Fruit fly (Drosophila melanogaster) whole organism, embryonic: ENCODE results near the gene pod1.

ENCODE experiments used
- ATbp ChIP-seq: fragments of 200-800 bp; sonication (Bioruptor generic); optimal IDR thresholded peaks from 2 replicates; lab custom pipeline; 2017; ENCODE audit warnings: missing biosample characterization, mild to moderate bottlenecking, missing genetic modification characterization, missing genetic modification reagents
- Ada2b ChIP-seq: fragments of 200-800 bp; sonication (Bioruptor generic); IDR thresholded peaks from 2 replicates; pipeline ENCODE4 v1.3.6; 2022; ENCODE audit warnings: missing biosample characterization, missing genetic modification characterization
- Aef1 ChIP-seq: fragments of 200-800 bp; sonication (Bioruptor generic); IDR thresholded peaks from 3 replicates; pipeline ENCODE4 v1.3.6; 2022; ENCODE audit warnings: missing biosample characterization, missing genetic modification characterization
- Blimp-1 ChIP-seq: fragments of 200-800 bp; sonication (Bioruptor generic); optimal IDR thresholded peaks from 3 replicates; lab custom pipeline; 2018; ENCODE audit warnings: missing biosample characterization, missing genetic modification characterization, mild to moderate bottlenecking, moderate library complexity, missing genetic modification reagents
- CG10274 ChIP-seq: fragments of 200-800 bp; sonication (Bioruptor generic); optimal IDR thresholded peaks from 3 replicates; lab custom pipeline; 2017; ENCODE audit warnings: missing biosample characterization, mild to moderate bottlenecking, missing genetic modification characterization
- CG10654 ChIP-seq: fragments of 200-800 bp; sonication (Bioruptor generic); optimal IDR thresholded peaks from 2 replicates; lab custom pipeline; 2016; ENCODE audit warnings: missing biosample characterization, missing genetic modification characterization
- CG10979 ChIP-seq: fragments of 200-800 bp; sonication (Bioruptor generic); optimal IDR thresholded peaks from 2 replicates; lab custom pipeline; 2018; ENCODE audit warnings: missing biosample characterization, mild to moderate bottlenecking, missing genetic modification characterization, moderate library complexity
- CG11560 ChIP-seq: fragments of 200-800 bp; sonication (Bioruptor generic); IDR thresholded peaks from 3 replicates; pipeline ENCODE4 v1.3.6; 2022; ENCODE audit warnings: missing biosample characterization, missing genetic modification characterization
- CG12769 ChIP-seq: fragments of 200-800 bp; sonication (Bioruptor generic); optimal IDR thresholded peaks from 2 replicates; lab custom pipeline; 2019; ENCODE audit warnings: missing biosample characterization, mild to moderate bottlenecking, missing genetic modification characterization, moderate library complexity
- CG13775 ChIP-seq: fragments of 200-800 bp; sonication (Bioruptor generic); optimal IDR thresholded peaks from 3 replicates; lab custom pipeline; 2017; ENCODE audit warnings: missing biosample characterization, mild to moderate bottlenecking, missing genetic modification characterization
- CG14667 ChIP-seq: fragments of 200-800 bp; sonication (Bioruptor generic); IDR thresholded peaks from 2 replicates; pipeline ENCODE4 v1.3.6; 2022; ENCODE audit warnings: missing biosample characterization, missing genetic modification characterization
- CG14965 ChIP-seq: fragments of 200-800 bp; sonication (Bioruptor generic); optimal IDR thresholded peaks from 2 replicates; lab custom pipeline; 2016; ENCODE audit warnings: missing biosample characterization, missing genetic modification characterization, borderline replicate concordance
- CG15514 ChIP-seq: fragments of 200-800 bp; sonication (Bioruptor generic); optimal IDR thresholded peaks from 3 replicates; lab custom pipeline; 2017; ENCODE audit warnings: missing biosample characterization, missing genetic modification characterization, mild to moderate bottlenecking, moderate library complexity, missing genetic modification reagents
- CG15601 ChIP-seq: fragments of 200-800 bp; sonication (Bioruptor generic); optimal IDR thresholded peaks from 3 replicates; lab custom pipeline; 2019; ENCODE audit warnings: missing biosample characterization, mild to moderate bottlenecking, missing genetic modification characterization, moderate library complexity
- CG17328 ChIP-seq: fragments of 200-800 bp; sonication (Bioruptor generic); IDR thresholded peaks from 2 replicates; pipeline ENCODE4 v1.3.6; 2022; ENCODE audit warnings: missing biosample characterization, missing genetic modification characterization
- CG2199 ChIP-seq: fragments of 200-800 bp; sonication (Bioruptor generic); IDR thresholded peaks from 3 replicates; pipeline ENCODE4 v1.3.6; 2022; ENCODE audit warnings: missing biosample characterization, missing genetic modification characterization
- CG42726 ChIP-seq: fragments of 200-800 bp; sonication (Bioruptor generic); IDR thresholded peaks from 2 replicates; pipeline ENCODE4 v1.3.6; 2022; ENCODE audit warnings: missing biosample characterization, missing genetic modification characterization; ENCODE audit not compliant: partially characterized antibody
- CG4404 ChIP-seq: fragments of 200-800 bp; sonication (Bioruptor generic); IDR thresholded peaks from 2 replicates; pipeline ENCODE4 v1.3.6; 2022; ENCODE audit warnings: missing biosample characterization, missing genetic modification characterization
- CG4820 ChIP-seq: fragments of 200-800 bp; sonication (Bioruptor generic); optimal IDR thresholded peaks from 3 replicates; lab custom pipeline; 2016; ENCODE audit warnings: missing biosample characterization, missing genetic modification characterization
- CG6689 ChIP-seq: fragments of 200-800 bp; sonication (Bioruptor generic); IDR thresholded peaks from 2 replicates; pipeline ENCODE4 v1.3.6; 2022; ENCODE audit warnings: missing biosample characterization, missing genetic modification characterization
- CG9437 ChIP-seq: fragments of 200-800 bp; sonication (Bioruptor generic); optimal IDR thresholded peaks from 2 replicates; lab custom pipeline; 2018; ENCODE audit warnings: missing biosample characterization, mild to moderate bottlenecking, missing genetic modification characterization
- Chrac-16 ChIP-seq: fragments of 200-800 bp; sonication (Bioruptor generic); optimal IDR thresholded peaks from 3 replicates; lab custom pipeline; 2016; ENCODE audit warnings: missing biosample characterization, missing genetic modification characterization
- D19A ChIP-seq: fragments of 200-800 bp; optimal IDR thresholded peaks from 3 replicates; lab custom pipeline; 2019; ENCODE audit warnings: missing biosample characterization, mild to moderate bottlenecking, missing genetic modification characterization, moderate library complexity
- D19B ChIP-seq: fragments of 200-800 bp; sonication (Bioruptor generic); optimal IDR thresholded peaks from 2 replicates; lab custom pipeline; 2017; ENCODE audit warnings: missing biosample characterization, mild to moderate bottlenecking, missing genetic modification characterization
- Ets65A ChIP-seq: fragments of 200-800 bp; sonication (Bioruptor generic); peaks from one replicate; lab custom pipeline; 2016; ENCODE audit warnings: missing biosample characterization, missing genetic modification characterization
- GATAe ChIP-seq: fragments of 200-800 bp; sonication (Bioruptor generic); conservative IDR thresholded peaks from 2 replicates; pipeline ENCODE4 v1.3.6; 2022; ENCODE audit warnings: missing biosample characterization, missing genetic modification characterization
- Mes4 ChIP-seq: fragments of 200-800 bp; sonication (Bioruptor generic); optimal IDR thresholded peaks from 2 replicates; lab custom pipeline; 2016; ENCODE audit warnings: missing biosample characterization, missing genetic modification characterization
- PHDP ChIP-seq: fragments of 200-800 bp; sonication (Bioruptor generic); optimal IDR thresholded peaks from 3 replicates; lab custom pipeline; 2018; ENCODE audit warnings: missing biosample characterization, mild to moderate bottlenecking, missing genetic modification characterization, moderate library complexity
- Rx ChIP-seq: fragments of 200-800 bp; sonication (Bioruptor generic); IDR thresholded peaks from 2 replicates; pipeline ENCODE4 v1.3.6; 2022; ENCODE audit warnings: missing biosample characterization, missing genetic modification characterization
- al ChIP-seq: fragments of 200-800 bp; sonication (Bioruptor generic); IDR thresholded peaks from 2 replicates; pipeline ENCODE4 v1.3.6; 2022; ENCODE audit warnings: missing biosample characterization, missing genetic modification characterization
- ase ChIP-seq: fragments of 200-800 bp; sonication (Bioruptor generic); IDR thresholded peaks from 3 replicates; pipeline ENCODE4 v1.3.6; 2022; ENCODE audit warnings: missing biosample characterization, missing genetic modification characterization
- corto ChIP-seq: fragments of 200-800 bp; sonication (Bioruptor generic); optimal IDR thresholded peaks from 2 replicates; lab custom pipeline; 2016; ENCODE audit warnings: missing biosample characterization, mild to moderate bottlenecking, missing genetic modification characterization, moderate library complexity
- cwo ChIP-seq: fragments of 200-800 bp; sonication (Bioruptor generic); optimal IDR thresholded peaks from 3 replicates; lab custom pipeline; 2017; ENCODE audit warnings: missing biosample characterization, missing genetic modification characterization, mild to moderate bottlenecking, moderate library complexity, missing genetic modification reagents
- dpn ChIP-seq, 2 experiments: fragments of 200-800 bp; sonication (Bioruptor generic); optimal IDR thresholded peaks; 3 replicates each; lab custom pipeline; 2016; ENCODE audit warnings: missing biosample characterization in 2 of 2, missing genetic modification characterization in 2 of 2
- exex ChIP-seq: fragments of 200-800 bp; sonication (Bioruptor generic); optimal IDR thresholded peaks from 4 replicates; lab custom pipeline; 2018; ENCODE audit warnings: missing biosample characterization, mild to moderate bottlenecking, missing genetic modification characterization, moderate library complexity
- grau ChIP-seq: fragments of 200-800 bp; optimal IDR thresholded peaks from 3 replicates; lab custom pipeline; 2019; ENCODE audit warnings: missing biosample characterization, mild to moderate bottlenecking, missing genetic modification characterization, moderate library complexity
- hth ChIP-seq: fragments of >200 bp; optimal IDR thresholded peaks from 2 replicates; lab custom pipeline; 2017; ENCODE audit warnings: inconsistent platforms
- lov ChIP-seq, 2 experiments: fragments of 200-800 bp in 1 of 2; fragments of >200 bp in 1 of 2; sonication (Bioruptor generic) in 1 of 2; IDR thresholded peaks in 1 of 2; optimal IDR thresholded peaks in 1 of 2; 2 replicates in 1 of 2; 3 replicates in 1 of 2; pipeline versions ENCODE4 v1.3.6 to Lab custom; 2017 to 2022; ENCODE audit warnings: missing biosample characterization in 1 of 2, missing genetic modification characterization in 1 of 2
- nerfin-1 ChIP-seq: fragments of 200-800 bp; sonication (Bioruptor generic); optimal IDR thresholded peaks from 3 replicates; lab custom pipeline; 2019; ENCODE audit warnings: missing biosample characterization, mild to moderate bottlenecking, missing genetic modification characterization, moderate library complexity
- nerfin-2 ChIP-seq: fragments of 200-800 bp; sonication (Bioruptor generic); IDR thresholded peaks from 2 replicates; pipeline ENCODE4 v1.3.6; 2022; ENCODE audit warnings: missing biosample characterization, missing genetic modification characterization; ENCODE audit not compliant: partially characterized antibody
- pfk ChIP-seq: fragments of 200-800 bp; sonication (Bioruptor generic); optimal IDR thresholded peaks from 2 replicates; lab custom pipeline; 2018; ENCODE audit warnings: missing biosample characterization, mild to moderate bottlenecking, missing genetic modification characterization, moderate library complexity
- phol ChIP-seq: fragments of 200-800 bp; sonication (Bioruptor generic); optimal IDR thresholded peaks from 3 replicates; lab custom pipeline; 2018; ENCODE audit warnings: missing biosample characterization, mild to moderate bottlenecking, missing genetic modification characterization, moderate library complexity
- sc ChIP-seq, 3 experiments: fragments of >200 bp in 2 of 3; fragments of 200-800 bp in 1 of 3; sonication (Bioruptor generic) in 1 of 3; optimal IDR thresholded peaks; 2 replicates in 2 of 3; 3 replicates in 1 of 3; lab custom pipeline; 2017; ENCODE audit warnings: mild to moderate bottlenecking in 1 of 3, missing biosample characterization in 1 of 3, missing genetic modification characterization in 1 of 3, missing genetic modification reagents in 1 of 3
- seq ChIP-seq: fragments of 200-800 bp; sonication (Bioruptor generic); IDR thresholded peaks from 2 replicates; pipeline ENCODE4 v1.3.6; 2022; ENCODE audit warnings: missing biosample characterization, missing genetic modification characterization
- so ChIP-seq: fragments of 200-800 bp; sonication (Bioruptor generic); IDR thresholded peaks from 3 replicates; pipeline ENCODE4 v1.3.6; 2022; ENCODE audit warnings: missing biosample characterization, missing genetic modification characterization
- tll ChIP-seq, 2 experiments: fragments of 200-800 bp in 1 of 2; fragments of >200 bp in 1 of 2; sonication (Bioruptor generic) in 1 of 2; optimal IDR thresholded peaks; 2 replicates each; lab custom pipeline; 2017 to 2019; ENCODE audit warnings: missing biosample characterization in 2 of 2, missing genetic modification characterization in 2 of 2, mild to moderate bottlenecking in 1 of 2, moderate library complexity in 1 of 2
- vvl ChIP-seq: fragments of 200-800 bp; sonication (Bioruptor generic); IDR thresholded peaks from 2 replicates; pipeline ENCODE4 v1.3.6; 2022; ENCODE audit warnings: missing biosample characterization, missing genetic modification characterization
- yki ChIP-seq: fragments of >200 bp; optimal IDR thresholded peaks from 3 replicates; lab custom pipeline; 2018

pod1 gene

DNA sequence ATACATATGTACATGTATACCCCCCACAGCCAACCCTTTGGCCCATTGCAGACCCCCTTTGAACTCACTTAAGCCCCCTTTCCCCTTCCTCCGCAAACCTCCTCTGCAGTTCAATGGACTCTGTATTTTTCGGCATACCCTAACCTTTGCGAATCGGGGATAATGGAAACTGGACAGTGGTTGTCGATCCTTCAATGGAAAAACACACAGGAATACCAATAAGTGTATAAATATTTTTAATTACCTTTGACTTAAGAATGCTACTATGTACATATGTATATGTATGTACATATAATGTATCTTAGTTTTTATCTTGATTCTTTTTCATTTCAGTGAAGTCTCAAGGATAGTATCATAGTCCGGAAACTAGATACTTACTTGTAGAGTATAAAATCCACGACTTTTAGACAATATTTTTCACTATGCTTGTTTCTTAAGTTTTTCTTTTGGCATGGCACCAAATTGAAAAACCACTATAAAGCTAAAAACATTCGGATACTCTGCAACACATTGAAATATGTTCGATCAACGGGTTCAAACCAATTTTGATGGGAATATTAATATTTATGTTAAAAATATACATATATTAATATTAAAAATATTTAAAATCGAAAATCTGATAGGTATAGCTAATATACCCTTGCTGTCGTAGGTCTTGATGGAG lies 53.0 kb downstream of the pod1 start (continued):
- peak; percentile 75 for TF ChIP-seq Ada2b (GFP tag; lab: Robert Waterston, UW)
- peak; percentile 52 for TF ChIP-seq CG15514
- peak; percentile 61 for TF ChIP-seq CG14667 (GFP tag; lab: Robert Waterston, UW)
- peak; percentile 64 for TF ChIP-seq CG9437 (GFP tag; lab: Kevin White, UChicago)
- no peak for TF ChIP-seq lov (optimal IDR thresholded peaks at IDR 0.05; lab: Kevin White, UChicago)
- peak; percentile 62; the same call in 1 of the 3 replicates for TF ChIP-seq lov (GFP tag; IDR thresholded peaks at IDR 0.05; lab: Robert Waterston, UW)
- TF ChIP-seq ATbp (GFP tag; lab: Kevin White, UChicago) = peak; percentile 76
- TF ChIP-seq CG10979 (tag; lab: Kevin White, UChicago) = peak; percentile 66
- peak; percentile 28 for TF ChIP-seq CG10274 (GFP tag; lab: Kevin White, UChicago)
- TF ChIP-seq ase = peak; percentile 70
- no peak for TF ChIP-seq hth (lab: Kevin White, UChicago)
- TF ChIP-seq Aef1 (GFP tag; lab: Robert Waterston, UW) = peak; percentile 75
- peak; percentile 55 for TF ChIP-seq D19B
- TF ChIP-seq pfk (GFP tag; lab: Kevin White, UChicago) = no peak
- no peak for TF ChIP-seq tll (GFP tag; optimal IDR thresholded peaks at IDR 0.05; lab: Kevin White, UChicago)
- TF ChIP-seq CG17328 = peak; percentile 72
- TF ChIP-seq GATAe (GFP tag; lab: Robert Waterston, UW) = peak; percentile 19; the same call in 1 of the 2 replicates
- peak; percentile 72 for TF ChIP-seq PHDP (tag; lab: Kevin White, UChicago)
- peak; percentile 79 for TF ChIP-seq grau (tag; lab: Kevin White, UChicago)
- TF ChIP-seq sc (optimal IDR thresholded peaks at IDR 0.05; lab: Kevin White, UChicago) = no peak
- TF ChIP-seq sc (GFP tag; optimal IDR thresholded peaks at IDR 0.05; lab: Kevin White, UChicago) = no peak
- TF ChIP-seq CG13775 = peak; percentile 51
- 0 out of 2 replicates have a peak, but pooled peaks have one; percentile 6 for TF ChIP-seq CG4404 (GFP tag; lab: Robert Waterston, UW)
- no peak for TF ChIP-seq Mes4 (GFP tag; lab: Kevin White, UChicago)
- TF ChIP-seq yki (lab: Kevin White, UChicago) = no peak
- peak; percentile 75 for TF ChIP-seq seq (GFP tag; lab: Robert Waterston, UW)
- TF ChIP-seq CG10654 (GFP tag; lab: Kevin White, UChicago) = peak; percentile 37
- 0 out of 3 replicates have a peak, but pooled peaks have one; percentile 53 for TF ChIP-seq so (GFP tag; lab: Robert Waterston, UW)
- TF ChIP-seq CG42726 (GFP tag; lab: Robert Waterston, UW) = no peak
- TF ChIP-seq Rx (GFP tag; lab: Robert Waterston, UW) = peak; percentile 50; the same call in 1 of the 2 replicates
- TF ChIP-seq nerfin-2 = no peak
- peak; percentile 46 for TF ChIP-seq CG12769
- TF ChIP-seq CG6689 (GFP tag; lab: Robert Waterston, UW) = peak; percentile 71
- peak; percentile 35 for TF ChIP-seq Ets65A (GFP tag; lab: Kevin White, UChicago)
- TF ChIP-seq CG15601 = peak; percentile 37
- no peak for TF ChIP-seq CG14965 (GFP tag; lab: Kevin White, UChicago)
- 0 out of 3 replicates have a peak, but pooled peaks have one; percentile 7 for TF ChIP-seq CG11560
- peak; percentile 70 for TF ChIP-seq al (GFP tag; lab: Robert Waterston, UW)
- peak; percentile 11 for TF ChIP-seq exex
- TF ChIP-seq phol (tag; lab: Kevin White, UChicago) = peak; percentile 77
- TF ChIP-seq Chrac-16 (GFP tag; lab: Kevin White, UChicago) = peak; percentile 48
- TF ChIP-seq vvl (GFP tag; lab: Robert Waterston, UW) = peak; percentile 89
- peak; percentile 30 for TF ChIP-seq CG4820 (GFP tag; lab: Kevin White, UChicago)
- no peak for TF ChIP-seq corto
- peak; percentile 41 for TF ChIP-seq cwo (GFP tag; lab: Kevin White, UChicago)
- peak; percentile 16 to 59 for TF ChIP-seq dpn (GFP tag; optimal IDR thresholded peaks at IDR 0.05; lab: Kevin White, UChicago)
- peak; percentile 72 for TF ChIP-seq Blimp-1 (GFP tag; lab: Kevin White, UChicago)
- peak; percentile 2 for TF ChIP-seq nerfin-1
- no peak for TF ChIP-seq CG2199 (GFP tag; lab: Robert Waterston, UW)
- peak; percentile 97 for TF ChIP-seq D19A (tag; lab: Kevin White, UChicago)
